Fruit fly (Drosophila melanogaster) whole organism, pupa: ENCODE measurements around the gene CG33669.

Experiments
- CG10348 ChIP-seq: fragments of 200-800 bp; sonication (Bioruptor generic); IDR thresholded peaks from 2 replicates; pipeline ENCODE4 v1.3.6; 2022; ENCODE audit warnings: missing biosample characterization, missing genetic modification characterization
- CG13204 ChIP-seq: fragments of 200-800 bp; sonication (Bioruptor generic); optimal IDR thresholded peaks from 2 replicates; lab custom pipeline; 2018; ENCODE audit warnings: missing biosample characterization, mild to moderate bottlenecking, missing genetic modification characterization, moderate library complexity
- CG34367 ChIP-seq: fragments of 200-800 bp; sonication (Bioruptor generic); optimal IDR thresholded peaks from 2 replicates; lab custom pipeline; 2018; ENCODE audit warnings: missing biosample characterization, mild to moderate bottlenecking, missing genetic modification characterization
- CG4496 ChIP-seq: fragments of 200-800 bp; sonication (Bioruptor generic); IDR thresholded peaks from 3 replicates; pipeline ENCODE4 v1.3.6; 2022; ENCODE audit warnings: missing biosample characterization, missing genetic modification characterization
- D1 ChIP-seq: fragments of 200-800 bp; sonication (Bioruptor generic); optimal IDR thresholded peaks from 2 replicates; lab custom pipeline; 2018; ENCODE audit warnings: missing biosample characterization, mild to moderate bottlenecking, missing genetic modification characterization, moderate library complexity
- Pif1A ChIP-seq: fragments of 200-800 bp; sonication (Bioruptor generic); optimal IDR thresholded peaks from 3 replicates; lab custom pipeline; 2016; ENCODE audit warnings: missing biosample characterization, missing genetic modification characterization
- Pif1B ChIP-seq: fragments of 200-800 bp; sonication (Bioruptor generic); optimal IDR thresholded peaks from 3 replicates; lab custom pipeline; 2016; ENCODE audit warnings: missing biosample characterization, missing genetic modification characterization
- fd96Ca ChIP-seq: fragments of 200-800 bp; sonication (Bioruptor generic); IDR thresholded peaks from 3 replicates; pipeline ENCODE4 v1.3.6; 2022; ENCODE audit warnings: missing biosample characterization, missing genetic modification characterization
- gl ChIP-seq: fragments of 200-800 bp; sonication (Bioruptor generic); optimal IDR thresholded peaks from 2 replicates; lab custom pipeline; 2018; ENCODE audit warnings: missing biosample characterization, mild to moderate bottlenecking, missing genetic modification characterization
- rn ChIP-seq: fragments of 200-800 bp; sonication (Bioruptor generic); IDR thresholded peaks from 2 replicates; pipeline ENCODE4 v1.3.6; 2022; ENCODE audit warnings: missing biosample characterization, missing genetic modification characterization

DNA sequence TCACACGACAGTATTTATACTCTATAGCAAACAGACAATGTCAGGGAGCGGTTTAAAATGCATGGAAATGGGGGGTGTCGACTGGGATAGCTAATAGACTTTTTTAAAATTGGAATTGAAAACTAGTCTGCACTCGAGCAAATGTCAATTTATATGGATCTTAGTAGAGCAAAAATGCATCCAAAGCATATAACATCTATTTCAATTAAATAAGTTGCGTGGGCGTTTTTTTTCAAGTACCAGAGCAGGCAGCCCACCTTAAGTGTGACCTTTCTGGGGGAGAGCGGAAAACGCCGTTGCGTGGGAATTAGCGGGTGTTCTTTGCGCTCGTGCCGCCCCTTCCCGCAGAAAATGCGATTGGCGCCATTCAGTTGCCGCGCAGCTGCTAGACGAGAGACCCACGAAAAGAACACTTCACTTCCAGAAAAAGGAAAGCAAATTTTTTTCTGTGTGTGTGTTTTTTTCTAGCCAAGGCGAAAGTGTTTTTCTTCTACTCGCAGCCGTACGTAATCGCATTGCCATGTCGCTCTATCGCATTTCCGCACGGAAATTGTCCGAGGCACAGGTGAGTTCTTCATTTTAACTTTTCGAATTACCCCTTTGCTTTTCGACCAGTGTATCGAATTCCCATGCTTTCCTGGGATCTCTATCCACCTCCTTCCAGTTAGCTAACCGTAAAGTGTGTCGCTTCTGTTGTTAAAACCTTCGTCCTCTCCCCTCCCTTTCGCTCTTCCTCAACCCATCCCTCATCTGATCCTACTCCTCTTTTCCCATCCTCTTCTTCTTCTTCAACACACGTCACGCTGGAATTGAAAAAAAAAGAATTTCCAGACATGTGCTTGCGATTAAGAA, 47.8 kb downstream of the CG33669 start:
- TF ChIP-seq CG4496 (GFP tag; lab: Robert Waterston, UW) (peak; percentile 44; the same call in 1 of the 3 replicates), rn (no peak), Pif1A (GFP tag; lab: Kevin White, UChicago) (no peak), CG10348 (GFP tag; lab: Robert Waterston, UW) (no peak), fd96Ca (GFP tag; lab: Robert Waterston, UW) (peak; percentile 50; the same call in 2 of the 3 replicates), Pif1B (GFP tag; lab: Kevin White, UChicago) (peak; percentile 3), CG34367 (no peak), CG13204 (no peak), gl (tag; lab: Kevin White, UChicago) (no peak), D1 (tag; lab: Kevin White, UChicago) (no peak)
